Fruit fly (Drosophila melanogaster) whole organism, pupa: Measurements from ENCODE around the gene Rtnl1.

Experiments
- CG10348 ChIP-seq: fragments of 200-800 bp; sonication (Bioruptor generic); IDR thresholded peaks from 2 replicates; pipeline ENCODE4 v1.3.6; 2022; ENCODE audit warnings: missing biosample characterization, missing genetic modification characterization
- CG12605 ChIP-seq: fragments of 200-800 bp; sonication (Bioruptor generic); IDR thresholded peaks from 2 replicates; pipeline ENCODE4 v1.3.6; 2022; ENCODE audit warnings: missing biosample characterization, missing genetic modification characterization
- CG13204 ChIP-seq: fragments of 200-800 bp; sonication (Bioruptor generic); optimal IDR thresholded peaks from 2 replicates; lab custom pipeline; 2018; ENCODE audit warnings: missing biosample characterization, mild to moderate bottlenecking, missing genetic modification characterization, moderate library complexity

dm6 chr2L:5044892-5045619, 35.5 kb upstream of the Rtnl1 start:
- TF ChIP-seq CG13204 (GFP tag; lab: Kevin White, UChicago) (peak; percentile 25), CG12605 (0 out of 2 replicates have a peak, but pooled peaks have one; percentile 25), CG10348 (peak; percentile 25; the same call in 1 of the 2 replicates)
